Worm (Caenorhabditis elegans) whole organism, early embryonic: ENCODE results near the gene T10B9.9.

Experiments used
- B0310.2 ChIP-seq: sonication (generic microtip); optimal IDR thresholded peaks from 2 replicates; lab custom pipeline; 2016; ENCODE audit warnings: mild to moderate bottlenecking, missing genetic modification characterization, missing compliant biosample characterization
- F13C5.2 ChIP-seq: sonication (generic microtip); optimal IDR thresholded peaks from 2 replicates; lab custom pipeline; 2017; ENCODE audit warnings: mild to moderate bottlenecking, missing genetic modification characterization, inconsistent platforms, missing compliant biosample characterization
- aly-1 ChIP-seq: sonication (generic microtip); optimal IDR thresholded peaks from 2 replicates; lab custom pipeline; 2016; ENCODE audit warnings: missing genetic modification characterization, missing compliant biosample characterization
- ama-1 ChIP-seq: fragments of 150-350 bp; optimal IDR thresholded peaks from 2 replicates; lab custom pipeline; 2014
- ceh-13 ChIP-seq: fragments of 200-800 bp; sonication (Bioruptor generic); optimal IDR thresholded peaks from 2 replicates; lab custom pipeline; 2018; ENCODE audit warnings: mild to moderate bottlenecking, missing genetic modification characterization, missing compliant biosample characterization
- ceh-36 ChIP-seq: sonication (generic microtip); optimal IDR thresholded peaks from 2 replicates; lab custom pipeline; 2016; ENCODE audit warnings: missing genetic modification characterization, inconsistent platforms, missing compliant biosample characterization
- ets-7 ChIP-seq: sonication (generic microtip); optimal IDR thresholded peaks from 2 replicates; lab custom pipeline; 2016; ENCODE audit warnings: missing genotype, missing genetic modification characterization, missing compliant biosample characterization
- flt-1 ChIP-seq: fragments of 200-800 bp; sonication (Bioruptor generic); IDR thresholded peaks from 2 replicates; pipeline ENCODE4 v1.3.6; 2022; ENCODE audit warnings: missing genetic modification characterization, missing compliant biosample characterization
- hmbx-1 ChIP-seq: sonication (generic microtip); optimal IDR thresholded peaks from 2 replicates; lab custom pipeline; 2016; ENCODE audit warnings: mild to moderate bottlenecking, missing genetic modification characterization, missing compliant biosample characterization
- hmg-4 ChIP-seq: fragments of 200-800 bp; sonication (Bioruptor generic); optimal IDR thresholded peaks from 2 replicates; lab custom pipeline; 2018; ENCODE audit warnings: mild to moderate bottlenecking, missing genetic modification characterization, missing compliant biosample characterization
- hnd-1 ChIP-seq: sonication (generic microtip); optimal IDR thresholded peaks from 2 replicates; lab custom pipeline; 2016; ENCODE audit warnings: missing genetic modification characterization, missing compliant biosample characterization
- pes-1 ChIP-seq: fragments of 200-800 bp; sonication (Bioruptor generic); IDR thresholded peaks from 2 replicates; pipeline ENCODE4 v1.3.6; 2022; ENCODE audit warnings: missing genetic modification reagents, missing genetic modification characterization, missing compliant biosample characterization
- scrt-1 ChIP-seq: fragments of 200-800 bp; sonication (Bioruptor generic); IDR thresholded peaks from 2 replicates; pipeline ENCODE4 v1.3.6; 2022; ENCODE audit warnings: missing genetic modification characterization, missing compliant biosample characterization
- sea-1 ChIP-seq: fragments of 200-800 bp; sonication (Bioruptor generic); conservative IDR thresholded peaks from 2 replicates; pipeline ENCODE4 v1.3.6; 2022; ENCODE audit warnings: missing genetic modification characterization, missing compliant biosample characterization
- tbx-11 ChIP-seq: fragments of 200-800 bp; sonication (Bioruptor generic); IDR thresholded peaks from 2 replicates; pipeline ENCODE4 v1.3.6; 2022; ENCODE audit warnings: missing genetic modification characterization, missing compliant biosample characterization
- tbx-37 ChIP-seq: fragments of 200-800 bp; sonication (Bioruptor generic); conservative IDR thresholded peaks from 2 replicates; pipeline ENCODE4 v1.3.6; 2022; ENCODE audit warnings: missing genetic modification reagents, missing genetic modification characterization, missing compliant biosample characterization
- tra-4 ChIP-seq: sonication (generic microtip); optimal IDR thresholded peaks from 2 replicates; lab custom pipeline; 2017; ENCODE audit warnings: missing genetic modification characterization, missing compliant biosample characterization

Gene T10B9.9

ce11 chrII:9775790-9776189, at the start of gene T10B9.9:
TSS of gene T10B9.9 (minus strand) at chrII:9775890.
- no peak for TF ChIP-seq ceh-36 (tag; lab: Kevin White, UChicago)
- TF ChIP-seq ets-7, result no peak
- TF ChIP-seq B0310.2 (tag; lab: Kevin White, UChicago), result no peak
- TF ChIP-seq ceh-13 (GFP tag; lab: Kevin White, UChicago), result no peak
- no peak for TF ChIP-seq tbx-11
- TF ChIP-seq flt-1 (GFP tag; lab: Robert Waterston, UW), result no peak
- no peak for TF ChIP-seq hmg-4 (GFP tag; lab: Kevin White, UChicago)
- no peak for TF ChIP-seq pes-1
- TF ChIP-seq hmbx-1 (tag; lab: Kevin White, UChicago), result no peak

- no peak for TF ChIP-seq pes-1
- TF ChIP-seq sea-1 (GFP tag; lab: Robert Waterston, UW), result no peak
- no peak for TF ChIP-seq F13C5.2 (tag; lab: Kevin White, UChicago)
- TF ChIP-seq tra-4 (tag; lab: Kevin White, UChicago), result no peak
- TF ChIP-seq ceh-36 (tag; lab: Kevin White, UChicago), result no peak
- no peak for TF ChIP-seq hnd-1 (tag; lab: Kevin White, UChicago)
- TF ChIP-seq ets-7, result no peak
- TF ChIP-seq scrt-1 (GFP tag; lab: Robert Waterston, UW), result no peak
- no peak for TF ChIP-seq ama-1 (lab: Kevin White, UChicago)
- TF ChIP-seq hmbx-1 (tag; lab: Kevin White, UChicago), result no peak
- TF ChIP-seq B0310.2 (tag; lab: Kevin White, UChicago), result no peak
- TF ChIP-seq ceh-13 (GFP tag; lab: Kevin White, UChicago), result no peak
- no peak for TF ChIP-seq tbx-37 (GFP tag; lab: Robert Waterston, UW)
- no peak for TF ChIP-seq hmg-4 (GFP tag; lab: Kevin White, UChicago)
- no peak for TF ChIP-seq tbx-11
- TF ChIP-seq flt-1 (GFP tag; lab: Robert Waterston, UW), result no peak
Measured at ce11 chrII:9807519-9807972, 31.9 kb upstream of the T10B9.9 start, which contains the start of gene cyp-13A8. TSS of gene cyp-13A8 (minus strand) at chrII:9807569.

ce11 chrII:9803320-9803719, 27.6 kb upstream of the T10B9.9 start, which contains the start of gene cyp-13A7:
TSS of gene cyp-13A7 (plus strand) at chrII:9803620.
- no peak for TF ChIP-seq F13C5.2 (tag; lab: Kevin White, UChicago)
- TF ChIP-seq aly-1 (tag; lab: Kevin White, UChicago), result no peak
- TF ChIP-seq scrt-1 (GFP tag; lab: Robert Waterston, UW), result no peak
- TF ChIP-seq sea-1 (GFP tag; lab: Robert Waterston, UW), result no peak
- no peak for TF ChIP-seq pes-1
- TF ChIP-seq tra-4 (tag; lab: Kevin White, UChicago), result no peak
- no peak for TF ChIP-seq ceh-36 (tag; lab: Kevin White, UChicago)
- TF ChIP-seq ceh-13 (GFP tag; lab: Kevin White, UChicago), result no peak
- TF ChIP-seq flt-1 (GFP tag; lab: Robert Waterston, UW), result no peak
- TF ChIP-seq ama-1 (lab: Kevin White, UChicago), result no peak
- TF ChIP-seq B0310.2 (tag; lab: Kevin White, UChicago), result no peak
- no peak for TF ChIP-seq ets-7

DNA sequence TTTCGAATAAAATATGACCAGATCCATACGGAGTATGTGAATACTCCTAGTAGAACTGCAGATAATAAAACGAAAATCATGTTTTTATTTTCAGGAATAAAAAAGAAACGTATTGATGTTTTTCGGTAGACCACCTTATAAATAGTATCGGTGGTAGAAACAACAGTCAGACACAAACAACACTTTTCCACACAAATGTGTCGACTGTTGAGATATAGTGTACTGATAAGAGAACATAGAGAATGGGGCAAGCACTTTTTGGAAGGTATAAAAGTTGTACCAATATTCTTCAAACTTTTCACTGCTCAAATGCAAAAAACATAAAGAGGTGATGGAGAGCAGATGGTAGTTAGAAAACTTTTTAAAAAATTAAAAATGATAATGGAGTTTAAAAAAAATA, 27.0 kb upstream of the T10B9.9 start, which contains the start of gene cyp-13A6:
cyp-13A6 (minus strand) TSS at position 180 of the 400 bp plus-strand sequence.
- TF ChIP-seq ceh-36 (tag; lab: Kevin White, UChicago), result no peak
- TF ChIP-seq tbx-11, result no peak
- TF ChIP-seq tra-4 (tag; lab: Kevin White, UChicago), result no peak
- no peak for TF ChIP-seq ets-7

DNA sequence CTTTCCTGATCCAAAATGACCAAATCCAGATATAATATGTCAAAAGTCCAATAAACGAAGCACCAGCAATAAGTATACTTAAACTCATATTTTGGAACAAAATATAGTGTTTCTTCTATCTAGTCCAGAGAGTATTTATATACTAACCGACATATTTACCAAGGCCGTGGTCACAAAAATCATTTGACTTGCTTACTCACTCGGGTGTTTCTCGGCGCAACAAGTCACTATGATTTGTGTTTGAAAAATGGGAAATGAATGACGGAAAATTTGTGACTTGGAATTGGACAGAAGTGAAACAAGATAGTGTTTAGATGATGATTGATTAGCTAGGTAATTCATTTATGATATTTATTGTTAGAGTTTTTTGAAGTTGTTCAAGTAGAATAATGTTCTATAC, 24.6 kb upstream of the T10B9.9 start, which contains the start of gene cyp-13A5:
cyp-13A5 (minus strand) TSS at position 112 of the 400 bp plus-strand sequence.
- TF ChIP-seq hmg-4 (GFP tag; lab: Kevin White, UChicago) (no peak), ama-1 (lab: Kevin White, UChicago) (no peak), tbx-11 (no peak), ets-7 (no peak), ceh-13 (GFP tag; lab: Kevin White, UChicago) (no peak), hmbx-1 (tag; lab: Kevin White, UChicago) (no peak), sea-1 (GFP tag; lab: Robert Waterston, UW) (no peak), pes-1 (no peak), aly-1 (tag; lab: Kevin White, UChicago) (no peak), ceh-36 (tag; lab: Kevin White, UChicago) (no peak)

- no peak for TF ChIP-seq hnd-1 (tag; lab: Kevin White, UChicago)
Measured at ce11 chrII:9797664-9798063, 22.0 kb upstream of the T10B9.9 start, which contains the start of gene cyp-13A4. TSS of gene cyp-13A4 (minus strand) at chrII:9797740.

- TF ChIP-seq tra-4 (tag; lab: Kevin White, UChicago) (no peak), scrt-1 (GFP tag; lab: Robert Waterston, UW) (no peak)
Measured at ce11 chrII:9793197-9793596, 17.5 kb upstream of the T10B9.9 start, which contains the start of gene cyp-13A3. TSS of gene cyp-13A3 (minus strand) at chrII:9793297.

DNA sequence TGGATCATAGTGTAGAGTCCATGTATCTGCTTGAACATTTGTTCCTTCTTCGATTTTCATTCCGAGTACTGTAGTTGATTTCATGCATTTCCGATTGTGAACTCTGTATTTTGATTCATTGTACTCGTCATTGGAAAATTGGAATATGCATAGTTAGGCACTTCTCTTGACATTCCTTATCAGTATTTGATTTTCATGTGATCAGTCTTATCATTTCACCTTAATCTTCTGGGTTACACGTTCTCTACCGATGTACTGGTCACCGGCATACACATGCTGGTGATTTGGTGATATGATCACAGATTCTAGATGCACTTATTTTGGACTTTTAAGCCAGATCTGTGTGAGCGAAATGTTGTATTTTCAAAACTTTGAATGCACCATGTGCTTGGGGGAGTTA, 15.5 kb upstream of the T10B9.9 start:
- TF ChIP-seq tra-4 (tag; lab: Kevin White, UChicago) (no peak), tbx-11 (no peak), tbx-37 (GFP tag; lab: Robert Waterston, UW) (no peak), ceh-36 (tag; lab: Kevin White, UChicago) (no peak), scrt-1 (GFP tag; lab: Robert Waterston, UW) (no peak), flt-1 (GFP tag; lab: Robert Waterston, UW) (no peak), hnd-1 (tag; lab: Kevin White, UChicago) (no peak), hmg-4 (GFP tag; lab: Kevin White, UChicago) (no peak), hmbx-1 (tag; lab: Kevin White, UChicago) (no peak), sea-1 (GFP tag; lab: Robert Waterston, UW) (no peak), pes-1 (no peak), ets-7 (no peak), F13C5.2 (tag; lab: Kevin White, UChicago) (no peak), aly-1 (tag; lab: Kevin White, UChicago) (no peak), B0310.2 (tag; lab: Kevin White, UChicago) (no peak), ama-1 (lab: Kevin White, UChicago) (no peak), ceh-13 (GFP tag; lab: Kevin White, UChicago) (no peak)
